Worm (Caenorhabditis elegans) whole organism, L4/young adult: ENCODE data around the gene tag-267.

Source experiments
- W03F9.2 ChIP-seq: fragments of 150-350 bp; optimal IDR thresholded peaks from 2 replicates; lab custom pipeline; 2014; ENCODE audit warnings: missing biosample characterization, missing genetic modification characterization
- dao-5 ChIP-seq: sonication (generic microtip); optimal IDR thresholded peaks from 2 replicates; lab custom pipeline; 2016; ENCODE audit warnings: missing genotype, missing genetic modification characterization, moderate library complexity, missing compliant biosample characterization
- him-1 ChIP-seq: sonication (generic microtip); optimal IDR thresholded peaks from 2 replicates; lab custom pipeline; 2016; ENCODE audit warnings: missing genotype, missing genetic modification reagents, missing genetic modification characterization, missing compliant biosample characterization

ce11 chrIII:658357-658756, 17.8 kb downstream of the tag-267 start, which contains the start of gene C09F5.1:
- TF ChIP-seq W03F9.2 (tag; lab: Kevin White, UChicago) (no peak), him-1 (tag; lab: Kevin White, UChicago) (no peak), dao-5 (no peak)
